Fruit fly (Drosophila melanogaster) whole organism, adult: ENCODE measurements around the gene Axs.

ENCODE experiments used
- CG11617 ChIP-seq: fragments of 200-800 bp; sonication (Bioruptor generic); optimal IDR thresholded peaks from 2 replicates; lab custom pipeline; 2017; ENCODE audit warnings: mild to moderate bottlenecking, missing biosample characterization, missing genetic modification reagents, missing genetic modification characterization
- CG12768 ChIP-seq: fragments of 200-800 bp; sonication (Bioruptor generic); optimal IDR thresholded peaks from 2 replicates; lab custom pipeline; 2017; ENCODE audit warnings: missing biosample characterization, missing genetic modification characterization, mild to moderate bottlenecking, moderate library complexity, missing genetic modification reagents
- CG14711 ChIP-seq: fragments of 200-800 bp; sonication (Bioruptor generic); optimal IDR thresholded peaks from 2 replicates; lab custom pipeline; 2018; ENCODE audit warnings: missing biosample characterization, mild to moderate bottlenecking, missing genetic modification characterization, moderate library complexity
- CG1620 ChIP-seq: fragments of 200-800 bp; sonication (Bioruptor generic); optimal IDR thresholded peaks from 2 replicates; lab custom pipeline; 2016; ENCODE audit warnings: missing biosample characterization, missing genetic modification characterization
- CG33017 ChIP-seq: fragments of 200-800 bp; sonication (Bioruptor generic); optimal IDR thresholded peaks from 2 replicates; lab custom pipeline; 2018; ENCODE audit warnings: missing biosample characterization, mild to moderate bottlenecking, missing genetic modification characterization, moderate library complexity
- CG5204 ChIP-seq: fragments of 200-800 bp; sonication (Bioruptor generic); optimal IDR thresholded peaks from 2 replicates; lab custom pipeline; 2016; ENCODE audit warnings: missing biosample characterization, missing genetic modification characterization
- CG7045 ChIP-seq: fragments of 200-800 bp; sonication (Bioruptor generic); optimal IDR thresholded peaks from 2 replicates; lab custom pipeline; 2017; ENCODE audit warnings: missing biosample characterization, mild to moderate bottlenecking, missing genetic modification characterization
- CG7101 ChIP-seq: fragments of 200-800 bp; sonication (Bioruptor generic); optimal IDR thresholded peaks from 2 replicates; lab custom pipeline; 2018; ENCODE audit warnings: missing biosample characterization, mild to moderate bottlenecking, missing genetic modification characterization, moderate library complexity
- Clk ChIP-seq: fragments of 200-800 bp; sonication (Bioruptor generic); optimal IDR thresholded peaks from 2 replicates; lab custom pipeline; 2017; ENCODE audit warnings: missing biosample characterization, missing genetic modification characterization
- Crg-1 ChIP-seq: fragments of 200-800 bp; sonication (Bioruptor generic); optimal IDR thresholded peaks from 2 replicates; lab custom pipeline; 2016; ENCODE audit warnings: missing biosample characterization, missing genetic modification characterization
- Hr96 ChIP-seq: fragments of 200-800 bp; sonication (Bioruptor generic); optimal IDR thresholded peaks from 2 replicates; lab custom pipeline; 2016; ENCODE audit warnings: missing biosample characterization, missing genetic modification characterization
- Mnt ChIP-seq: fragments of 200-800 bp; sonication (Bioruptor generic); optimal IDR thresholded peaks from 2 replicates; lab custom pipeline; 2016; ENCODE audit warnings: missing biosample characterization, mild to moderate bottlenecking, missing genetic modification characterization
- bab1 ChIP-seq: fragments of 200-800 bp; sonication (Bioruptor generic); optimal IDR thresholded peaks from 3 replicates; lab custom pipeline; 2019; ENCODE audit warnings: missing biosample characterization, mild to moderate bottlenecking, missing genetic modification characterization, moderate library complexity
- cic ChIP-seq: fragments of 200-800 bp; sonication (Bioruptor generic); optimal IDR thresholded peaks from 2 replicates; lab custom pipeline; 2017; ENCODE audit warnings: missing biosample characterization, mild to moderate bottlenecking, missing genetic modification characterization, moderate library complexity
- cnc ChIP-seq, 2 experiments: fragments of >200 bp; optimal IDR thresholded peaks; 2 replicates each; lab custom pipeline; 2017
- kay ChIP-seq: fragments of 200-800 bp; sonication (Bioruptor generic); peaks from one replicate; lab custom pipeline; 2016; ENCODE audit warnings: missing biosample characterization, missing genetic modification characterization, borderline replicate concordance
- ovo ChIP-seq: fragments of 200-800 bp; sonication (Bioruptor generic); optimal IDR thresholded peaks from 2 replicates; lab custom pipeline; 2016; ENCODE audit warnings: missing biosample characterization, missing genetic modification characterization
- pad ChIP-seq: fragments of 200-800 bp; sonication (Bioruptor generic); optimal IDR thresholded peaks from 3 replicates; lab custom pipeline; 2017; ENCODE audit warnings: missing biosample characterization, missing genetic modification characterization, mild to moderate bottlenecking, moderate library complexity, missing genetic modification reagents
- tj ChIP-seq: fragments of 200-800 bp; sonication (Bioruptor generic); optimal IDR thresholded peaks from 3 replicates; lab custom pipeline; 2017; ENCODE audit warnings: missing biosample characterization, mild to moderate bottlenecking, missing genetic modification characterization, moderate library complexity
- toe ChIP-seq: fragments of 200-800 bp; sonication (Bioruptor generic); optimal IDR thresholded peaks from 2 replicates; lab custom pipeline; 2016; ENCODE audit warnings: missing biosample characterization, missing genetic modification characterization

Axs gene

DNA sequence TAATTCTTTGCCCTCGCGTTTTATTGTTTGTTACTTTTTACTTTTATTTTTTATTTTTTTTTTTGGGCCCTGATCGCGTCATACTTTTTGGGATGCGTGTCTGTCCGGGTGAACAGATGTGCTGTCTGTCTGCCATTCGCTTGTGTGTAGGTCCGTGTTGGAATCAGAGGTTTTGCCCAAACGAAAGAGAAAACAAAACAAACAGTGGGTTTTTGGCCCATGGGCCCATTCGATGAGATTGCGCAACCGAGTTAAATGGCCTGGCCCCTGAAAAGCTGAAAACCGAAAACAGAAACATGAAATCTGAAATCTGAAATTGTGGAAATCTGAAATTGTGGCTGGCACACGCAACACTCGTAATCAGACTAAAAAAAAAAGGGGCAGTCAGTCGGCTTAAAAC, 38.2 kb downstream of the Axs start:
- no peak for TF ChIP-seq Crg-1 (GFP tag; lab: Kevin White, UChicago)
- no peak for TF ChIP-seq CG7101
- no peak for TF ChIP-seq cnc (optimal IDR thresholded peaks at IDR 0.05; lab: Kevin White, UChicago)
- no peak for TF ChIP-seq toe
- TF ChIP-seq cic (GFP tag; lab: Kevin White, UChicago) = no peak
- TF ChIP-seq Mnt = no peak
- no peak for TF ChIP-seq CG14711
- TF ChIP-seq CG11617 (GFP tag; lab: Kevin White, UChicago) = no peak
- TF ChIP-seq CG7045 (GFP tag; lab: Kevin White, UChicago) = no peak
- no peak for TF ChIP-seq pad (GFP tag; lab: Kevin White, UChicago)
- TF ChIP-seq tj (GFP tag; lab: Kevin White, UChicago) = no peak
- no peak for TF ChIP-seq CG12768 (GFP tag; lab: Kevin White, UChicago)
- no peak for TF ChIP-seq ovo
- TF ChIP-seq CG1620 (GFP tag; lab: Kevin White, UChicago) = no peak
- TF ChIP-seq CG5204 (GFP tag; lab: Kevin White, UChicago) = no peak
- no peak for TF ChIP-seq CG33017 (tag; lab: Kevin White, UChicago)
- no peak for TF ChIP-seq kay (GFP tag; lab: Kevin White, UChicago)
- TF ChIP-seq Hr96 = no peak
- TF ChIP-seq bab1 = no peak
- TF ChIP-seq Clk = no peak

- TF ChIP-seq CG11617 (GFP tag; lab: Kevin White, UChicago) (no peak), toe (no peak), tj (GFP tag; lab: Kevin White, UChicago) (no peak), ovo (no peak), CG7045 (GFP tag; lab: Kevin White, UChicago) (no peak), pad (GFP tag; lab: Kevin White, UChicago) (no peak), Hr96 (no peak), CG5204 (GFP tag; lab: Kevin White, UChicago) (no peak), CG12768 (GFP tag; lab: Kevin White, UChicago) (no peak), Mnt (no peak), kay (GFP tag; lab: Kevin White, UChicago) (no peak)
These were observed 39.1 kb downstream of the Axs start for dm6 chrX:16644535-16645131.

dm6 chrX:16643363-16643946, 40.2 kb downstream of the Axs start:
- TF ChIP-seq bab1 = no peak
- no peak for TF ChIP-seq CG33017 (tag; lab: Kevin White, UChicago)
- no peak for TF ChIP-seq pad (GFP tag; lab: Kevin White, UChicago)
- TF ChIP-seq kay (GFP tag; lab: Kevin White, UChicago) = no peak
- no peak for TF ChIP-seq Crg-1 (GFP tag; lab: Kevin White, UChicago)
- no peak for TF ChIP-seq CG14711
- no peak for TF ChIP-seq Hr96
- no peak for TF ChIP-seq CG7101
- TF ChIP-seq tj (GFP tag; lab: Kevin White, UChicago) = no peak
- TF ChIP-seq cic (GFP tag; lab: Kevin White, UChicago) = no peak
- TF ChIP-seq toe = no peak
- TF ChIP-seq CG12768 (GFP tag; lab: Kevin White, UChicago) = no peak
- TF ChIP-seq CG11617 (GFP tag; lab: Kevin White, UChicago) = no peak
- no peak for TF ChIP-seq ovo

DNA sequence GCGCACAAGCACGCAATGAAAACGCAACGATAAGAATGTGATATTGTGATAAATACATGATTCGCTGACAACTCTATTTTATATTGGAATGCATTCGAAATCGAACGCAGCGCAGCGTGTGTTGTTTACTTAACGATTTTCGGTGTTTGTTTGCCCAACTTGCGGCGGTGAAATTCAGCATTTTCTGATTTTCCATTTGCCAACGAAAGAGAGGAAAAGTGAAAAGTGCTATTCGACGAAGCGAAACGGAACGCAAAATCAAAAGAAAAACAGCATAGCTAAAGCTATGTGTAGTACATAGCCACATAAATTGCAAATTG, 42.6 kb downstream of the Axs start:
- no peak for TF ChIP-seq CG7101
- peak; percentile 90 for TF ChIP-seq tj (GFP tag; lab: Kevin White, UChicago)
- no peak for TF ChIP-seq CG1620 (GFP tag; lab: Kevin White, UChicago)

DNA sequence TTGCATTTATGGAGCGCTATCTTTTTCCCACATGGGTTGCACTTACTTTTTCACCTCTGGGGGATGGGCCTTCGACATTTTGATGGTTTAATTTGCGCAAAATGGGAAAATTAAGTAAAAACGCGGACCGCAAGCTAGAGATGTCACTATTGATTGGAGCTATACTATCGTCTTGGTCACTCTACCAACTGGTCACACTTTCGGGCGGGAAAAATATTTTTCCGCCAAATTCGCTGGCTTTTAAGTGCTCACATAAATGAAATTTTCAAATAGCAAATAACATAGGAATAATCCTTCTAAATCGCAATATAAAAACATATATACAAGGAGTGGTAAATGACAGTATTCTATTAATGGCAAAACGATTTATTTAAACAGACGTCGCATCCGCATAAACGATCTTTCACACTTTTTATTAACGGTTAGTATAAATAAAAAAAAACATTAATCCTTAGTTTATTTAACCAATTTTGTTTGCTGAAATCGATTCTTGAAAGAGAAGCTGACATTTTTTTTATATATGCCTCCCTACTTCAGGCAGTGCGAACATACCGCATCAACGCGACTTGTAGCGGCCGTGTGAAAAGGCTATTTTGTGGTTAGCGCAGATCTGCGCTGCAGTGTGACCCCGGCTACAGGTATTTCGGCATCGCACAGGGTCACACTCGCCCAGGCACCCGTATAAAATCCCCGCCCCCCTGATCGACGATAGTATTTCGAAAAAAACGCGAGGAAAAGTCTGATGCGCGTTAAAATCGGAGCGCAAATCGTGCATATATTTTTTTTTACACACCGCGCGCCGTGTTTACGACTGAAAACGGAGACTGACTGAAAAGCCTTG, 43.2 kb downstream of the Axs start, which contains the start of the genes SNRPG and mthl1:
TSS of gene SNRPG (minus strand) at position 160 of the 841 bp plus-strand sequence.
TSS of gene mthl1 (plus strand) at position 709 of the 841 bp plus-strand sequence.
- peak; percentile 77 for TF ChIP-seq CG1620 (GFP tag; lab: Kevin White, UChicago)
- peak; percentile 54 for TF ChIP-seq CG7045 (GFP tag; lab: Kevin White, UChicago)
- TF ChIP-seq CG11617 (GFP tag; lab: Kevin White, UChicago) = peak; percentile 63
- TF ChIP-seq bab1 = peak; percentile 58
- peak; percentile 63 for TF ChIP-seq CG14711
- TF ChIP-seq cnc (optimal IDR thresholded peaks at IDR 0.05; lab: Kevin White, UChicago) = no peak
- TF ChIP-seq CG12768 (GFP tag; lab: Kevin White, UChicago) = peak; percentile 73
- TF ChIP-seq Crg-1 (GFP tag; lab: Kevin White, UChicago) = peak; percentile 40
- TF ChIP-seq CG7101 = peak; percentile 73
- peak; percentile 71 for TF ChIP-seq Mnt
- TF ChIP-seq Hr96 = no peak
- no peak for TF ChIP-seq kay (GFP tag; lab: Kevin White, UChicago)
- TF ChIP-seq CG5204 (GFP tag; lab: Kevin White, UChicago) = peak; percentile 81
- no peak for TF ChIP-seq cic (GFP tag; lab: Kevin White, UChicago)
- TF ChIP-seq CG33017 (tag; lab: Kevin White, UChicago) = no peak
- TF ChIP-seq ovo = peak; percentile 36
- TF ChIP-seq toe = peak; percentile 63
- no peak for TF ChIP-seq tj (GFP tag; lab: Kevin White, UChicago)
- TF ChIP-seq pad (GFP tag; lab: Kevin White, UChicago) = peak; percentile 64
- TF ChIP-seq Clk = peak; percentile 52
